Fruit fly (Drosophila melanogaster) whole organism, wandering third instar larva: ENCODE results near the gene CG3841.

Experiments used
- Abd-B ChIP-seq: fragments of >200 bp; optimal IDR thresholded peaks from 2 replicates; lab custom pipeline; 2017; ENCODE audit warnings: missing biosample characterization, missing genetic modification characterization
- CG32264 ChIP-seq: fragments of 200-800 bp; sonication (Bioruptor generic); optimal IDR thresholded peaks from 2 replicates; lab custom pipeline; 2016; ENCODE audit warnings: missing biosample characterization, missing genetic modification characterization
- CG9705 ChIP-seq: fragments of 200-800 bp; sonication (Bioruptor generic); optimal IDR thresholded peaks from 2 replicates; lab custom pipeline; 2018; ENCODE audit warnings: missing biosample characterization, mild to moderate bottlenecking, missing genetic modification characterization
- CrebA ChIP-seq: fragments of 200-800 bp; sonication (Bioruptor generic); optimal IDR thresholded peaks from 2 replicates; lab custom pipeline; 2016; ENCODE audit warnings: missing biosample characterization, mild to moderate bottlenecking, missing genetic modification characterization, borderline replicate concordance
- Dfd ChIP-seq: fragments of >200 bp; optimal IDR thresholded peaks from 2 replicates; lab custom pipeline; 2017; ENCODE audit warnings: missing biosample characterization, missing genetic modification characterization
- GATAd ChIP-seq: sonication (Bioruptor generic); optimal IDR thresholded peaks from 2 replicates; lab custom pipeline; 2016; ENCODE audit warnings: missing biosample characterization, missing genetic modification characterization
- HLH106 ChIP-seq: fragments of 200-800 bp; optimal IDR thresholded peaks from 3 replicates; lab custom pipeline; 2019; ENCODE audit warnings: missing biosample characterization, mild to moderate bottlenecking, missing genetic modification characterization, moderate library complexity
- Hnf4 ChIP-seq: fragments of 200-800 bp; sonication (Bioruptor generic); optimal IDR thresholded peaks from 2 replicates; lab custom pipeline; 2016; ENCODE audit warnings: missing biosample characterization, mild to moderate bottlenecking, missing genetic modification characterization
- Hr78 ChIP-seq: fragments of >200 bp; optimal IDR thresholded peaks from 2 replicates; lab custom pipeline; 2017; ENCODE audit warnings: missing biosample characterization, missing genetic modification characterization
- Hr83 ChIP-seq: fragments of 200-300 bp; sonication (Bioruptor generic); optimal IDR thresholded peaks from 2 replicates; lab custom pipeline; 2016; ENCODE audit warnings: missing biosample characterization, mild to moderate bottlenecking, missing genetic modification characterization, moderate library complexity; ENCODE audit not compliant: poor library complexity, severe bottlenecking
- Jra ChIP-seq: sonication (Bioruptor generic); optimal IDR thresholded peaks from 2 replicates; lab custom pipeline; 2016; ENCODE audit warnings: missing biosample characterization, missing genetic modification characterization
- Myc ChIP-seq: fragments of >200 bp; optimal IDR thresholded peaks from 2 replicates; lab custom pipeline; 2017
- N ChIP-seq: fragments of >200 bp; optimal IDR thresholded peaks from 2 replicates; lab custom pipeline; 2018; ENCODE audit warnings: missing biosample characterization, missing external identifiers, missing genetic modification characterization
- OdsH ChIP-seq: fragments of 200-800 bp; sonication (Bioruptor generic); optimal IDR thresholded peaks from 2 replicates; lab custom pipeline; 2016; ENCODE audit warnings: missing biosample characterization, mild to moderate bottlenecking, missing genetic modification characterization
- Rel ChIP-seq, 2 experiments: fragments of 200-800 bp; sonication (Bioruptor generic) in 1 of 2; optimal IDR thresholded peaks; 2 replicates in 1 of 2; 3 replicates in 1 of 2; lab custom pipeline; 2016 to 2019; ENCODE audit warnings: mild to moderate bottlenecking in 2 of 2, missing biosample characterization in 2 of 2, missing genetic modification characterization in 2 of 2, moderate library complexity in 1 of 2
- Sp1 ChIP-seq: fragments of 200-800 bp; sonication (Bioruptor generic); optimal IDR thresholded peaks from 3 replicates; lab custom pipeline; 2019; ENCODE audit warnings: missing biosample characterization, mild to moderate bottlenecking, missing genetic modification characterization, moderate library complexity
- Vsx2 ChIP-seq: fragments of 200-300, 225-300 bp; sonication (Bioruptor generic); optimal IDR thresholded peaks from 2 replicates; lab custom pipeline; 2018; ENCODE audit warnings: missing biosample characterization, missing genetic modification characterization; ENCODE audit not compliant: partially characterized antibody
- br ChIP-seq: fragments of 200-800 bp; sonication (Bioruptor generic); optimal IDR thresholded peaks from 2 replicates; lab custom pipeline; 2016; ENCODE audit warnings: missing biosample characterization, missing genetic modification characterization
- brk ChIP-seq: fragments of 200-800 bp; sonication (Bioruptor generic); optimal IDR thresholded peaks from 2 replicates; lab custom pipeline; 2016; ENCODE audit warnings: missing biosample characterization, mild to moderate bottlenecking, missing genetic modification characterization
- dl ChIP-seq, 2 experiments: fragments of 175-275, 200-275 bp in 1 of 2; fragments of 200-275 bp in 1 of 2; sonication (Bioruptor generic); optimal IDR thresholded peaks; lab custom pipeline; 2018; ENCODE audit warnings: mild to moderate bottlenecking in 2 of 2, missing biosample characterization in 2 of 2, missing genetic modification characterization in 2 of 2, moderate library complexity in 2 of 2; ENCODE audit not compliant: partially characterized antibody in 2 of 2, insufficient read depth in 1 of 2
- dmrt93B ChIP-seq: fragments of 200-800 bp; sonication (Bioruptor generic); optimal IDR thresholded peaks from 2 replicates; lab custom pipeline; 2018; ENCODE audit warnings: missing biosample characterization, mild to moderate bottlenecking, missing genetic modification characterization
- ey ChIP-seq: fragments of 200-800 bp; sonication (Bioruptor generic); optimal IDR thresholded peaks from 2 replicates; lab custom pipeline; 2016; ENCODE audit warnings: missing biosample characterization, missing genetic modification characterization
- foxo ChIP-seq, 2 experiments: fragments of 200-800 bp; sonication (Bioruptor generic); optimal IDR thresholded peaks; 2 replicates in 1 of 2; 3 replicates in 1 of 2; lab custom pipeline; 2016 to 2017; ENCODE audit warnings: missing biosample characterization in 2 of 2, missing genetic modification characterization in 2 of 2
- fru ChIP-seq: fragments of 200-800 bp; sonication (Bioruptor generic); optimal IDR thresholded peaks from 3 replicates; lab custom pipeline; 2016; ENCODE audit warnings: missing biosample characterization, mild to moderate bottlenecking, missing genetic modification characterization
- h ChIP-seq: fragments of 200-800 bp; sonication (Bioruptor generic); optimal IDR thresholded peaks from 3 replicates; lab custom pipeline; 2016; ENCODE audit warnings: missing biosample characterization, mild to moderate bottlenecking, missing genetic modification characterization
- jim ChIP-seq: fragments of 175-275, 200-325 bp; sonication (Bioruptor generic); optimal IDR thresholded peaks from 2 replicates; lab custom pipeline; 2016; ENCODE audit warnings: missing biosample characterization, mild to moderate bottlenecking, missing genetic modification characterization
- lola ChIP-seq: fragments of >200 bp; optimal IDR thresholded peaks from 2 replicates; lab custom pipeline; 2017; ENCODE audit warnings: missing biosample characterization, missing genetic modification characterization
- pan ChIP-seq: fragments of >200 bp; optimal IDR thresholded peaks from 2 replicates; lab custom pipeline; 2017
- psq ChIP-seq: fragments of 200-800 bp; sonication (Bioruptor generic); optimal IDR thresholded peaks from 3 replicates; lab custom pipeline; 2017; ENCODE audit warnings: missing biosample characterization, mild to moderate bottlenecking, missing genetic modification characterization, moderate library complexity
- rgr ChIP-seq: fragments of 200-800 bp; sonication (Bioruptor generic); optimal IDR thresholded peaks from 3 replicates; lab custom pipeline; 2016; ENCODE audit warnings: missing biosample characterization, mild to moderate bottlenecking, missing genetic modification characterization
- sage ChIP-seq: fragments of 200-800 bp; sonication (Bioruptor generic); optimal IDR thresholded peaks from 2 replicates; lab custom pipeline; 2016; ENCODE audit warnings: missing biosample characterization, mild to moderate bottlenecking, missing genetic modification characterization
- sv ChIP-seq: fragments of 200-800 bp; sonication (Bioruptor generic); optimal IDR thresholded peaks from 3 replicates; lab custom pipeline; 2016; ENCODE audit warnings: missing biosample characterization, missing genetic modification characterization
- tai ChIP-seq: sonication (Bioruptor generic); optimal IDR thresholded peaks from 2 replicates; lab custom pipeline; 2016; ENCODE audit warnings: missing biosample characterization, missing genetic modification characterization
- usp ChIP-seq: fragments of >200 bp; optimal IDR thresholded peaks from 2 replicates; lab custom pipeline; 2017; ENCODE audit warnings: missing biosample characterization, missing genetic modification characterization

The CG3841 gene

DNA sequence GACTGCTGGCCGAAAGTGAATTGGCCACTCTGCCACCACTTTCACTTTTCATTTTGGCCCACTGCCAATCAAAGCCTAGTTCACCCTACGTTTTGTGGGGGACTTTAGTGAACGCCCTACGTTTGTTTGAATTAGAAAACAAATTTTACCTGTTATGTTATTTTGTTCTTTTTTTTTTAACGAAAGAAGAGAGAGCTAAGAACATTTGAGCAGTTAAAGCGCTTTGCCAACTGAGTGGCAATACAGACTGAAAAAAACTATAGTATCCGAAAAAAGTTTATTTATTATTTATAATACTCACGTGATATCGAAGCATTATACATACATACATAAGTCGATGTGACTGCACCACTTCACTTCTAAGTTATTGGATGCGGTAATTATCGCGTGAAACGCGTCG is 28.6 kb downstream of the CG3841 start:
- TF ChIP-seq Myc (no peak), Sp1 (GFP tag; lab: Kevin White, UChicago) (no peak), h (GFP tag; lab: Kevin White, UChicago) (no peak), GATAd (GFP tag; lab: Kevin White, UChicago) (no peak), Abd-B (GFP tag; lab: Kevin White, UChicago) (no peak), usp (GFP tag; lab: Kevin White, UChicago) (no peak), fru (GFP tag; lab: Kevin White, UChicago) (no peak), Vsx2 (GFP tag; lab: Kevin White, UChicago) (no peak), Rel (GFP tag; optimal IDR thresholded peaks at IDR 0.05; lab: Kevin White, UChicago) (no peak), Rel (tag; optimal IDR thresholded peaks at IDR 0.05; lab: Kevin White, UChicago) (no peak), dl (GFP tag; optimal IDR thresholded peaks at IDR 0.05; lab: Kevin White, UChicago; ENCODE audit: insufficient read depth in 1 of 2, partially characterized antibody in 2 of 2) (no peak), CrebA (GFP tag; lab: Kevin White, UChicago) (no peak), OdsH (GFP tag; lab: Kevin White, UChicago) (no peak), Dfd (GFP tag; lab: Kevin White, UChicago) (no peak), Hnf4 (GFP tag; lab: Kevin White, UChicago) (no peak), Hr78 (GFP tag; lab: Kevin White, UChicago) (no peak), Hr83 (GFP tag; lab: Kevin White, UChicago) (no peak), brk (GFP tag; lab: Kevin White, UChicago) (no peak), sage (no peak), CG32264 (GFP tag; lab: Kevin White, UChicago) (no peak)

DNA sequence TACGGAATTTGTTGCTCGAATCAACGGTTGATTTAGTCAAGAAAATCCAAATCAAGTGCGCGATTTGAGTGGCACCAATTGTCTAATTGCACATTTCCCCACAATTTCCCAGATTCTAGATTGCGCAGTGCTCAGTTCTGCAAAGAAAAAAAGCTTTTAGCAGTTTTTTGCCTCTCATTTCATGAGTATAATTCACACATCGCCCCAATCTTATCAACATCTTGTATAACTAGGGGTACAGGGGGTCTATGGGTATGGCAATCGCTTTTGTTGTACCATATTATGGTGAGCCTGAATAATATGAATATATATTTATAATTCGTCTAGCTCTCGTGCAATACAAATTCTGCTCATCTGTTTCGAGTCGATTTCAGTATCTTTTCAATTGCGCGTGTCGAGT is 29.6 kb downstream of the CG3841 start:
- TF ChIP-seq br (GFP tag; lab: Kevin White, UChicago), result peak; percentile 61
- no peak for TF ChIP-seq CG32264 (GFP tag; lab: Kevin White, UChicago)
- TF ChIP-seq Sp1 (GFP tag; lab: Kevin White, UChicago), result no peak
- TF ChIP-seq Rel (GFP tag; optimal IDR thresholded peaks at IDR 0.05; lab: Kevin White, UChicago), result no peak
- peak; percentile 5 for TF ChIP-seq Rel (tag; optimal IDR thresholded peaks at IDR 0.05; lab: Kevin White, UChicago)
- peak; percentile 48 for TF ChIP-seq h (GFP tag; lab: Kevin White, UChicago)

DNA sequence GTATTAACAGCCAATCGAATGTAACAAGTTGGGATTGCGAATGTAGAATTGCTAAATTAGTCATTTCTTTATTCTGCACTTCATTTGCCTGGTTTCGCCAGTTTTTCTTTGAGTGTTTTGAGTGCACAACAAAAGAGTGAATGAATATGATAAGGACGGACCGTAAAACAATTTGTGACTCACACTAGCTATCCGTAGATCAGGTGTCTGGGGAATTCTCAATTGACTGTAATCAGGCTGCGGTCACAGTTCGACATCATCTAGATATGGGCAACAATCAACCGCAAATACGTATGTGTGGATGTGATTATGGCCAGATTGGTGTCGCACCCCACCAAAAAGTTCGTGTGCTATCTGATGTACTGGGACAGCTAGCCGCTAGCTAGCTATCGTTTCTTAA is 30.6 kb downstream of the CG3841 start:
- peak; percentile 48 for TF ChIP-seq CrebA (GFP tag; lab: Kevin White, UChicago)
- TF ChIP-seq br (GFP tag; lab: Kevin White, UChicago), result peak; percentile 21
- TF ChIP-seq rgr, result no peak
- TF ChIP-seq Sp1 (GFP tag; lab: Kevin White, UChicago), result no peak
- TF ChIP-seq Rel (GFP tag; optimal IDR thresholded peaks at IDR 0.05; lab: Kevin White, UChicago), result no peak
- peak; percentile 59 for TF ChIP-seq Rel (tag; optimal IDR thresholded peaks at IDR 0.05; lab: Kevin White, UChicago)

DNA sequence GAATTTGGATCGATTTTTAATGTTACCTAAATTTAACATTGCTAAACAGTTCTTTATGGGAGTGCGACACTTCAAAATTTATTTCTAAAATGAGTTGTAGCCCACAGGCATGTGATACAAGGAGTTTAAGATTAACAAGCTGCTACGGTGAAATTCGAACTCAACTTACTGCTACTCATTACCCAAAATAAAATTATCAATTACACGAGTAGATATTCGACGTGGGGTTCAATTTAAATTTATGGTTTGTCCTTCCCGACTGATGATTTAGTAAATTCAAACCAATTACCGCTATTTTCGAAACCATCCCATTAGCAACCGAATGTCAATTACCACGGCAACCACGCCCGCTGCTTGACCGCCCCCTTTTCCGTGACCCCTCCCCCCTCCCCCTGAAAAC is 35.9 kb downstream of the CG3841 start, which contains the start of gene CG31882:
Gene CG31882 (minus strand): TSS at position 101 of the 400 bp plus-strand sequence.
- no peak for TF ChIP-seq usp (GFP tag; lab: Kevin White, UChicago)
- TF ChIP-seq ey (GFP tag; lab: Kevin White, UChicago), result no peak
- TF ChIP-seq HLH106, result no peak
- no peak for TF ChIP-seq Abd-B (GFP tag; lab: Kevin White, UChicago)
- TF ChIP-seq dl (GFP tag; optimal IDR thresholded peaks at IDR 0.05; lab: Kevin White, UChicago; ENCODE audit: insufficient read depth in 1 of 2, partially characterized antibody in 2 of 2), result no peak
- TF ChIP-seq psq, result no peak
- TF ChIP-seq foxo (GFP tag; optimal IDR thresholded peaks at IDR 0.05; lab: Kevin White, UChicago), result no peak
- no peak for TF ChIP-seq Rel (GFP tag; optimal IDR thresholded peaks at IDR 0.05; lab: Kevin White, UChicago)
- no peak for TF ChIP-seq Rel (tag; optimal IDR thresholded peaks at IDR 0.05; lab: Kevin White, UChicago)
- no peak for TF ChIP-seq Hr78 (GFP tag; lab: Kevin White, UChicago)
- TF ChIP-seq, all 38 proteins: peak for 0

DNA sequence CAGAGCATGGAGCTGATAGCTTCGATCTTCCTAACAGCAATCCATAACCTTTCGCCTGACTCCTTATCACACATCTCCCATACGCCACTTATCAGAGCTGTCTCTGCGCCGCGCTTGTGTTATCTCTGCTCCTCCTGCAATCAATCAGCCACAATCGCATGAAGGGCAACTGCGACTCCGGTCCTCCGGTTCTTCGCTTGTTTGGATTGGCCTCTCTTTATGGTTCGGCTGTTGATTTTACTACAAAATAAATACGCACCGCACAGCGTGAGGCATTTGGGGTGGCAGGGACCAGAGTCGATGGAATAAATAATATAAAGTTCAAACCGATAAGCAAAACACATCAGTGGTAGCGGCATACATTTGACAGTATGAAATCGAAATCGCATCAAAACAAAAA is 43.8 kb downstream of the CG3841 start:
- TF ChIP-seq CG9705 (peak; percentile 58), Myc (no peak), tai (peak; percentile 86), Dfd (GFP tag; lab: Kevin White, UChicago) (no peak), pan (lab: Kevin White, UChicago) (no peak), OdsH (GFP tag; lab: Kevin White, UChicago) (peak; percentile 78), CrebA (GFP tag; lab: Kevin White, UChicago) (no peak), dmrt93B (GFP tag; lab: Kevin White, UChicago) (peak; percentile 60), N (GFP tag; lab: Kevin White, UChicago) (no peak), br (GFP tag; lab: Kevin White, UChicago) (peak; percentile 70), Jra (GFP tag; lab: Kevin White, UChicago) (peak; percentile 77), Hr78 (GFP tag; lab: Kevin White, UChicago) (no peak), brk (GFP tag; lab: Kevin White, UChicago) (peak; percentile 69), GATAd (GFP tag; lab: Kevin White, UChicago) (peak; percentile 22), jim (GFP tag; lab: Kevin White, UChicago) (peak; percentile 58), sage (peak; percentile 11), ey (GFP tag; lab: Kevin White, UChicago) (peak; percentile 51), HLH106 (peak; percentile 37), Abd-B (GFP tag; lab: Kevin White, UChicago) (no peak), psq (no peak), Sp1 (GFP tag; lab: Kevin White, UChicago) (peak; percentile 48), CG32264 (GFP tag; lab: Kevin White, UChicago) (peak; percentile 31), lola (no peak), Hr83 (GFP tag; lab: Kevin White, UChicago) (peak; percentile 95), Rel (GFP tag; optimal IDR thresholded peaks at IDR 0.05; lab: Kevin White, UChicago) (no peak), Rel (tag; optimal IDR thresholded peaks at IDR 0.05; lab: Kevin White, UChicago) (no peak), sv (GFP tag; lab: Kevin White, UChicago) (no peak), rgr (peak; percentile 82), Vsx2 (GFP tag; lab: Kevin White, UChicago) (no peak), h (GFP tag; lab: Kevin White, UChicago) (peak; percentile 83)
